Fruit fly (Drosophila melanogaster) whole organism, wandering third instar larva: Measurements from ENCODE around the gene CG7650.

Experiments
- Abd-B ChIP-seq: fragments of >200 bp; optimal IDR thresholded peaks from 2 replicates; lab custom pipeline; 2017; ENCODE audit warnings: missing biosample characterization, missing genetic modification characterization
- psq ChIP-seq: fragments of 200-800 bp; sonication (Bioruptor generic); optimal IDR thresholded peaks from 3 replicates; lab custom pipeline; 2017; ENCODE audit warnings: missing biosample characterization, mild to moderate bottlenecking, missing genetic modification characterization, moderate library complexity

- TF ChIP-seq psq (GFP tag; lab: Kevin White, UChicago) = no peak
- no peak for TF ChIP-seq Abd-B (GFP tag; lab: Kevin White, UChicago)
Measured at dm6 chr3L:15650552-15650951, 40.4 kb upstream of the CG7650 start, which contains the start of gene CG43084.
